Fruit fly (Drosophila melanogaster): Measurements from ENCODE around the gene wit.

dm6 chr3L:4096546-4096945 lies 25.0 kb upstream of the wit start:
- TF ChIP-seq CG8301 (tag; optimal IDR thresholded peaks at IDR 0.05) (no peak), gl (tag; optimal IDR thresholded peaks at IDR 0.05) (no peak), Pif1A (GFP tag; optimal IDR thresholded peaks at IDR 0.05) (no peak), EcR (GFP tag; optimal IDR thresholded peaks at IDR 0.05) (peak; percentile 46)

All from whole organism, pupa.